Fruit fly (Drosophila melanogaster) whole organism, embryonic: ENCODE results near the gene Ykt6.

ENCODE experiments used
- CG10267 ChIP-seq: fragments of 200-800 bp; sonication (Bioruptor generic); optimal IDR thresholded peaks from 2 replicates; lab custom pipeline; 2018; ENCODE audit warnings: missing biosample characterization, mild to moderate bottlenecking, missing genetic modification characterization, moderate library complexity
- CG10654 ChIP-seq: fragments of 200-800 bp; sonication (Bioruptor generic); optimal IDR thresholded peaks from 2 replicates; lab custom pipeline; 2016; ENCODE audit warnings: missing biosample characterization, missing genetic modification characterization
- CG11695 ChIP-seq: fragments of 200-800 bp; sonication (Bioruptor generic); IDR thresholded peaks from 3 replicates; pipeline ENCODE4 v1.3.6; 2022; ENCODE audit warnings: missing biosample characterization, missing genetic modification characterization
- CG13296 ChIP-seq: fragments of 200-800 bp; sonication (Bioruptor generic); optimal IDR thresholded peaks from 3 replicates; lab custom pipeline; 2018; ENCODE audit warnings: missing biosample characterization, mild to moderate bottlenecking, missing genetic modification characterization
- CG14710 ChIP-seq: fragments of 200-800 bp; sonication (Bioruptor generic); optimal IDR thresholded peaks from 3 replicates; lab custom pipeline; 2019; ENCODE audit warnings: missing biosample characterization, mild to moderate bottlenecking, missing genetic modification characterization, moderate library complexity
- CG14860 ChIP-seq: fragments of 200-800 bp; sonication (Bioruptor generic); IDR thresholded peaks from 3 replicates; pipeline ENCODE4 v1.3.6; 2022; ENCODE audit warnings: missing biosample characterization, missing genetic modification characterization; ENCODE audit not compliant: partially characterized antibody
- CG17359 ChIP-seq: fragments of 200-800 bp; sonication (Bioruptor generic); optimal IDR thresholded peaks from 3 replicates; lab custom pipeline; 2018; ENCODE audit warnings: missing biosample characterization, mild to moderate bottlenecking, missing genetic modification characterization, moderate library complexity
- CG3163 ChIP-seq: fragments of 200-800 bp; sonication (Bioruptor generic); optimal IDR thresholded peaks from 3 replicates; lab custom pipeline; 2016; ENCODE audit warnings: missing biosample characterization, missing genetic modification characterization
- CG3726 ChIP-seq: fragments of 200-800 bp; sonication (Bioruptor generic); IDR thresholded peaks from 3 replicates; pipeline ENCODE4, ENCODE4 v1.3.6; 2022; ENCODE audit warnings: missing biosample characterization, missing genetic modification characterization
- CG4617 ChIP-seq: fragments of 200-800 bp; sonication (Bioruptor generic); optimal IDR thresholded peaks from 3 replicates; lab custom pipeline; 2016; ENCODE audit warnings: missing biosample characterization, missing genetic modification characterization, borderline replicate concordance
- CG5953 ChIP-seq: fragments of 200-800 bp; sonication (Bioruptor generic); IDR thresholded peaks from 2 replicates; pipeline ENCODE4 v1.3.6; 2022; ENCODE audit warnings: missing biosample characterization, missing genetic modification characterization
- CG6689 ChIP-seq: fragments of 200-800 bp; sonication (Bioruptor generic); IDR thresholded peaks from 2 replicates; pipeline ENCODE4 v1.3.6; 2022; ENCODE audit warnings: missing biosample characterization, missing genetic modification characterization
- CG7556 ChIP-seq: fragments of 200-800 bp; sonication (Bioruptor generic); optimal IDR thresholded peaks from 2 replicates; lab custom pipeline; 2017; ENCODE audit warnings: missing biosample characterization, mild to moderate bottlenecking, missing genetic modification characterization
- CG8359 ChIP-seq: fragments of 200-800 bp; sonication (Bioruptor generic); optimal IDR thresholded peaks from 2 replicates; lab custom pipeline; 2017; ENCODE audit warnings: missing biosample characterization, mild to moderate bottlenecking, missing genetic modification characterization, borderline replicate concordance
- Dbx ChIP-seq: fragments of 200-800 bp; sonication (Bioruptor generic); IDR thresholded peaks from 3 replicates; pipeline ENCODE4 v1.3.6; 2022; ENCODE audit warnings: missing biosample characterization, missing genetic modification characterization
- Drgx ChIP-seq: fragments of 200-800 bp; sonication (Bioruptor generic); IDR thresholded peaks from 2 replicates; pipeline ENCODE4 v1.3.6; 2022; ENCODE audit warnings: missing biosample characterization, missing genetic modification characterization
- GATAe ChIP-seq: fragments of 200-800 bp; sonication (Bioruptor generic); conservative IDR thresholded peaks from 2 replicates; pipeline ENCODE4 v1.3.6; 2022; ENCODE audit warnings: missing biosample characterization, missing genetic modification characterization
- HHEX ChIP-seq: fragments of 200-800 bp; sonication (Bioruptor generic); optimal IDR thresholded peaks from 3 replicates; lab custom pipeline; 2017; ENCODE audit warnings: missing biosample characterization, mild to moderate bottlenecking, missing genetic modification characterization, missing genetic modification reagents
- HLH4C ChIP-seq: fragments of 200-800 bp; sonication (Bioruptor generic); IDR thresholded peaks from 3 replicates; pipeline ENCODE4 v1.3.6; 2022; ENCODE audit warnings: missing biosample characterization, missing genetic modification characterization; ENCODE audit not compliant: partially characterized antibody
- Lpt ChIP-seq: fragments of >200 bp; optimal IDR thresholded peaks from 2 replicates; lab custom pipeline; 2018; ENCODE audit warnings: missing biosample characterization, missing genetic modification characterization
- MESR4 ChIP-seq: fragments of 200-800 bp; sonication (Bioruptor generic); optimal IDR thresholded peaks from 2 replicates; lab custom pipeline; 2018; ENCODE audit warnings: missing biosample characterization, mild to moderate bottlenecking, missing genetic modification characterization, moderate library complexity
- Mad ChIP-seq: fragments of 200-800 bp; sonication (Bioruptor generic); optimal IDR thresholded peaks from 2 replicates; lab custom pipeline; 2016; ENCODE audit warnings: missing biosample characterization, missing genetic modification characterization
- Mes4 ChIP-seq: fragments of 200-800 bp; sonication (Bioruptor generic); optimal IDR thresholded peaks from 2 replicates; lab custom pipeline; 2016; ENCODE audit warnings: missing biosample characterization, missing genetic modification characterization
- NC2β ChIP-seq: fragments of 200-800 bp; sonication (Bioruptor generic); optimal IDR thresholded peaks from 2 replicates; lab custom pipeline; 2016; ENCODE audit warnings: missing biosample characterization, missing genetic modification characterization
- Nf-YA ChIP-seq: fragments of 200-800 bp; sonication (Bioruptor generic); IDR thresholded peaks from 2 replicates; pipeline ENCODE4 v1.3.6; 2022; ENCODE audit warnings: missing biosample characterization, missing genetic modification characterization
- Six4 ChIP-seq: fragments of 200-800 bp; sonication (Bioruptor generic); optimal IDR thresholded peaks from 2 replicates; lab custom pipeline; 2016; ENCODE audit warnings: missing biosample characterization, missing genetic modification characterization
- Stat92E ChIP-seq, 3 experiments: fragments of >200 bp in 2 of 3; fragments of 200-800 bp in 1 of 3; sonication (Bioruptor generic) in 1 of 3; optimal IDR thresholded peaks; 2 replicates each; lab custom pipeline; 2017 to 2019; ENCODE audit warnings: missing biosample characterization in 3 of 3, missing genetic modification characterization in 3 of 3, mild to moderate bottlenecking in 1 of 3, moderate library complexity in 1 of 3
- ase ChIP-seq: fragments of 200-800 bp; sonication (Bioruptor generic); IDR thresholded peaks from 3 replicates; pipeline ENCODE4 v1.3.6; 2022; ENCODE audit warnings: missing biosample characterization, missing genetic modification characterization
- bowl ChIP-seq: fragments of 200-800 bp; sonication (Bioruptor generic); IDR thresholded peaks from 2 replicates; pipeline ENCODE4 v1.3.6; 2022; ENCODE audit warnings: missing biosample characterization, missing genetic modification characterization
- chinmo ChIP-seq: fragments of 200-800 bp; sonication (Bioruptor generic); IDR thresholded peaks from 4 replicates; pipeline ENCODE4 v1.3.6; 2022; ENCODE audit warnings: missing biosample characterization, missing genetic modification characterization; ENCODE audit not compliant: partially characterized antibody
- chn ChIP-seq: fragments of 200-800 bp; sonication (Bioruptor generic); optimal IDR thresholded peaks from 2 replicates; lab custom pipeline; 2016; ENCODE audit warnings: missing biosample characterization, missing genetic modification characterization
- her ChIP-seq: fragments of 200-800 bp; sonication (Bioruptor generic); optimal IDR thresholded peaks from 2 replicates; lab custom pipeline; 2016; ENCODE audit warnings: missing biosample characterization, missing genetic modification characterization
- oc ChIP-seq: fragments of 200-800 bp; sonication (Bioruptor generic); optimal IDR thresholded peaks from 2 replicates; lab custom pipeline; 2018; ENCODE audit warnings: missing biosample characterization, mild to moderate bottlenecking, missing genetic modification characterization, moderate library complexity
- onecut ChIP-seq: fragments of 200-800 bp; sonication (Bioruptor generic); IDR thresholded peaks from 2 replicates; pipeline ENCODE4 v1.3.6; 2022; ENCODE audit warnings: missing biosample characterization, missing genetic modification characterization
- pan ChIP-seq, 4 experiments: fragments of >200 bp in 3 of 4; fragments of 200-800 bp in 1 of 4; sonication (Bioruptor generic) in 1 of 4; optimal IDR thresholded peaks in 3 of 4; IDR thresholded peaks in 1 of 4; 2 replicates each; pipeline versions ENCODE4 v1.3.6 to Lab custom; 2017 to 2022; ENCODE audit warnings: missing biosample characterization in 2 of 4, missing genetic modification characterization in 2 of 4, mixed read lengths in 1 of 4
- pb ChIP-seq: fragments of 200-800 bp; sonication (Bioruptor generic); optimal IDR thresholded peaks from 3 replicates; lab custom pipeline; 2016; ENCODE audit warnings: missing biosample characterization, missing genetic modification characterization
- ranshi ChIP-seq: fragments of 200-800 bp; sonication (Bioruptor generic); IDR thresholded peaks from 2 replicates; pipeline ENCODE4 v1.3.6; 2022; ENCODE audit warnings: missing biosample characterization, missing genetic modification characterization
- sisA ChIP-seq: fragments of 200-800 bp; sonication (Bioruptor generic); IDR thresholded peaks from 2 replicates; pipeline ENCODE4 v1.3.6; 2022; ENCODE audit warnings: missing biosample characterization, missing genetic modification characterization
- sna ChIP-seq: fragments of 200-800 bp; sonication (Bioruptor generic); IDR thresholded peaks from 2 replicates; pipeline ENCODE4 v1.3.6; 2022; ENCODE audit warnings: missing biosample characterization, missing genetic modification characterization; ENCODE audit not compliant: partially characterized antibody
- sr ChIP-seq: fragments of 200-800 bp; sonication (Bioruptor generic); IDR thresholded peaks from 3 replicates; pipeline ENCODE4 v1.3.6; 2022; ENCODE audit warnings: missing biosample characterization, missing genetic modification characterization
- wdn ChIP-seq: fragments of 200-800 bp; sonication (Bioruptor generic); IDR thresholded peaks from 2 replicates; pipeline ENCODE4 v1.3.6; 2022; ENCODE audit warnings: missing biosample characterization, missing genetic modification characterization

Ykt6 gene

dm6 chrX:7968215-7968799 lies 48.1 kb downstream of the Ykt6 start, which contains the start of gene sws (continued):
- peak; percentile 24; the same call in 1 of the 2 replicates for TF ChIP-seq CG6689
- TF ChIP-seq wdn (GFP tag; lab: Robert Waterston, UW), result no peak
- TF ChIP-seq chn (GFP tag; lab: Kevin White, UChicago), result no peak
- peak; percentile 38; the same call in 1 of the 3 replicates for TF ChIP-seq Dbx (GFP tag; lab: Robert Waterston, UW)
- peak; percentile 30 for TF ChIP-seq CG13296 (GFP tag; lab: Kevin White, UChicago)
- no peak for TF ChIP-seq GATAe (GFP tag; lab: Robert Waterston, UW)
- no peak for TF ChIP-seq Mad (GFP tag; lab: Kevin White, UChicago)
- no peak for TF ChIP-seq oc (tag; lab: Kevin White, UChicago)
- TF ChIP-seq sr, result no peak
- no peak for TF ChIP-seq sisA (GFP tag; lab: Robert Waterston, UW)
- TF ChIP-seq ranshi (GFP tag; lab: Robert Waterston, UW), result peak; percentile 42; the same call in 1 of the 2 replicates
- no peak for TF ChIP-seq CG3726 (GFP tag; lab: Robert Waterston, UW)
- TF ChIP-seq pb (GFP tag; lab: Kevin White, UChicago), result no peak
- TF ChIP-seq Drgx (GFP tag; lab: Robert Waterston, UW), result no peak; the same call in 1 of the 2 replicates
- no peak for TF ChIP-seq pan (optimal IDR thresholded peaks at IDR 0.05; lab: Kevin White, UChicago)
- no peak for TF ChIP-seq pan (GFP tag; optimal IDR thresholded peaks at IDR 0.05 in 1 of 2, IDR thresholded peaks at IDR 0.05 in 1 of 2)
- TF ChIP-seq Six4 (GFP tag; lab: Kevin White, UChicago), result peak; percentile 29
- no peak for TF ChIP-seq Stat92E (GFP tag; optimal IDR thresholded peaks at IDR 0.05; lab: Kevin White, UChicago)
- TF ChIP-seq CG10267 (tag; lab: Kevin White, UChicago), result peak; percentile 32
- no peak for TF ChIP-seq CG3163 (GFP tag; lab: Kevin White, UChicago)
- TF ChIP-seq CG8359 (GFP tag; lab: Kevin White, UChicago), result no peak
- TF ChIP-seq CG10654 (GFP tag; lab: Kevin White, UChicago), result peak; percentile 20
- TF ChIP-seq CG14710 (tag; lab: Kevin White, UChicago), result peak; percentile 61
- no peak for TF ChIP-seq her (GFP tag; lab: Kevin White, UChicago)
- TF ChIP-seq chinmo (GFP tag; lab: Robert Waterston, UW), result peak; percentile 9; the same call in 1 of the 4 replicates
- no peak for TF ChIP-seq Nf-YA (GFP tag; lab: Robert Waterston, UW)
- peak; percentile 45 for TF ChIP-seq sna (GFP tag; lab: Robert Waterston, UW)
- no peak for TF ChIP-seq bowl (GFP tag; lab: Robert Waterston, UW)
- TF ChIP-seq NC2β (GFP tag; lab: Kevin White, UChicago), result no peak
- peak; percentile 37 for TF ChIP-seq CG7556 (GFP tag; lab: Kevin White, UChicago)
- TF ChIP-seq Lpt (GFP tag; lab: Kevin White, UChicago), result no peak
- TF ChIP-seq CG11695, result 0 out of 3 replicates have a peak, but pooled peaks have one; percentile 17
- TF ChIP-seq CG14860 (GFP tag; lab: Robert Waterston, UW), result peak; percentile 67
- TF ChIP-seq Mes4 (GFP tag; lab: Kevin White, UChicago), result no peak
- peak; percentile 30 for TF ChIP-seq MESR4 (GFP tag; lab: Kevin White, UChicago)
- peak; percentile 38 for TF ChIP-seq HHEX
- TF ChIP-seq ase (GFP tag; lab: Robert Waterston, UW), result no peak
- peak; percentile 75 for TF ChIP-seq HLH4C (GFP tag; lab: Robert Waterston, UW)
- TF ChIP-seq CG17359 (tag; lab: Kevin White, UChicago), result peak; percentile 41
- no peak for TF ChIP-seq onecut (GFP tag; lab: Robert Waterston, UW)
- no peak for TF ChIP-seq CG5953 (GFP tag; lab: Robert Waterston, UW)
- TF ChIP-seq CG4617, result no peak
